Worm (Caenorhabditis elegans) whole organism, L4/young adult: ENCODE measurements around the gene F46B6.5.

Experiments
- W03F9.2 ChIP-seq: fragments of 150-350 bp; optimal IDR thresholded peaks from 2 replicates; lab custom pipeline; 2014; ENCODE audit warnings: missing biosample characterization, missing genetic modification characterization
- dao-5 ChIP-seq: sonication (generic microtip); optimal IDR thresholded peaks from 2 replicates; lab custom pipeline; 2016; ENCODE audit warnings: missing genotype, missing genetic modification characterization, moderate library complexity, missing compliant biosample characterization
- him-1 ChIP-seq: sonication (generic microtip); optimal IDR thresholded peaks from 2 replicates; lab custom pipeline; 2016; ENCODE audit warnings: missing genotype, missing genetic modification reagents, missing genetic modification characterization, missing compliant biosample characterization

The F46B6.5 gene

ce11 chrV:9737287-9737686 lies 45.6 kb downstream of the F46B6.5 start, which contains the start of gene aqp-4:
aqp-4 (plus strand) TSS chrV:9737556.
- TF ChIP-seq him-1 (tag; lab: Kevin White, UChicago) (no peak), dao-5 (tag; lab: Kevin White, UChicago) (no peak), W03F9.2 (tag; lab: Kevin White, UChicago) (no peak)

- TF ChIP-seq him-1 (tag; lab: Kevin White, UChicago) (no peak), W03F9.2 (tag; lab: Kevin White, UChicago) (no peak), dao-5 (tag; lab: Kevin White, UChicago) (no peak)
Observed at ce11 chrV:9733920-9734454, 48.9 kb downstream of the F46B6.5 start, which contains the start of gene cal-7. cal-7 (plus strand) TSS chrV:9734103.

- TF ChIP-seq W03F9.2 (tag; lab: Kevin White, UChicago) = no peak
- no peak for TF ChIP-seq him-1 (tag; lab: Kevin White, UChicago)
- TF ChIP-seq dao-5 (tag; lab: Kevin White, UChicago) = no peak
Observed at ce11 chrV:9731852-9732251, 51.0 kb downstream of the F46B6.5 start.

- TF ChIP-seq him-1 (tag; lab: Kevin White, UChicago) = peak; percentile 96
- TF ChIP-seq dao-5 (tag; lab: Kevin White, UChicago) = peak; percentile 39
- peak; percentile 38 for TF ChIP-seq W03F9.2 (tag; lab: Kevin White, UChicago)
Observed at ce11 chrV:9730743-9731706, 51.8 kb downstream of the F46B6.5 start.
